Fruit fly (Drosophila melanogaster) whole organism, embryonic: ENCODE measurements around the gene Pdh.
A peak's percentile ranks its signal among the peaks of the same experiment; 100 is the strongest.

Experiments
- CG1024 ChIP-seq: fragments of 200-800 bp; sonication (Bioruptor generic); IDR thresholded peaks from 2 replicates; pipeline ENCODE4 v1.3.6; 2022; ENCODE audit warnings: missing biosample characterization, missing genetic modification characterization
- CG10543 ChIP-seq: fragments of 200-800 bp; sonication (Bioruptor generic); optimal IDR thresholded peaks from 3 replicates; lab custom pipeline; 2017; ENCODE audit warnings: missing biosample characterization, mild to moderate bottlenecking, missing genetic modification characterization, moderate library complexity
- CG13123 ChIP-seq: fragments of 200-800 bp; sonication (Bioruptor generic); optimal IDR thresholded peaks from 2 replicates; lab custom pipeline; 2016; ENCODE audit warnings: missing biosample characterization, missing genetic modification characterization
- CG17186 ChIP-seq: fragments of 200-800 bp; sonication (Bioruptor generic); optimal IDR thresholded peaks from 3 replicates; lab custom pipeline; 2017; ENCODE audit warnings: missing biosample characterization, missing genetic modification reagents, missing genetic modification characterization
- CG2116 ChIP-seq: fragments of 200-800 bp; sonication (Bioruptor generic); optimal IDR thresholded peaks from 3 replicates; lab custom pipeline; 2018; ENCODE audit warnings: missing biosample characterization, mild to moderate bottlenecking, missing genetic modification characterization
- CG31365 ChIP-seq: fragments of 200-800 bp; sonication (Bioruptor generic); optimal IDR thresholded peaks from 2 replicates; lab custom pipeline; 2018; ENCODE audit warnings: missing biosample characterization, mild to moderate bottlenecking, missing genetic modification characterization
- CG3163 ChIP-seq: fragments of 200-800 bp; sonication (Bioruptor generic); optimal IDR thresholded peaks from 3 replicates; lab custom pipeline; 2016; ENCODE audit warnings: missing biosample characterization, missing genetic modification characterization
- CG32532 ChIP-seq: fragments of 200-800 bp; sonication (Bioruptor generic); IDR thresholded peaks from 2 replicates; pipeline ENCODE4 v1.3.6; 2022; ENCODE audit warnings: missing biosample characterization, missing genetic modification characterization
- CG4360 ChIP-seq: fragments of 200-800 bp; sonication (Bioruptor generic); IDR thresholded peaks from 2 replicates; pipeline ENCODE4 v1.3.6; 2022; ENCODE audit warnings: missing biosample characterization, missing genetic modification characterization
- CG8290 ChIP-seq, 3 experiments: fragments of 200-800 bp; sonication (Bioruptor generic); optimal IDR thresholded peaks; 2 replicates each; lab custom pipeline; 2016 to 2019; ENCODE audit warnings: missing biosample characterization in 3 of 3, missing genetic modification characterization in 3 of 3, mild to moderate bottlenecking in 2 of 3, moderate library complexity in 1 of 3
- CHES-1-like ChIP-seq: fragments of 200-800 bp; sonication (Bioruptor generic); optimal IDR thresholded peaks from 2 replicates; lab custom pipeline; 2016; ENCODE audit warnings: missing biosample characterization, missing genetic modification characterization
- CoRest ChIP-seq: fragments of 200-800 bp; sonication (Bioruptor generic); optimal IDR thresholded peaks from 3 replicates; lab custom pipeline; 2018; ENCODE audit warnings: missing biosample characterization, mild to moderate bottlenecking, missing genetic modification characterization, moderate library complexity
- D ChIP-seq, 2 experiments: fragments of 200-800 bp in 1 of 2; fragments of >200 bp in 1 of 2; sonication (Bioruptor generic) in 1 of 2; optimal IDR thresholded peaks; 2 replicates in 1 of 2; 3 replicates in 1 of 2; lab custom pipeline; 2017; ENCODE audit warnings: mild to moderate bottlenecking in 1 of 2, missing biosample characterization in 1 of 2, missing genetic modification characterization in 1 of 2, missing genetic modification reagents in 1 of 2
- ERR ChIP-seq: fragments of 200-800 bp; sonication (Bioruptor generic); optimal IDR thresholded peaks from 2 replicates; lab custom pipeline; 2016; ENCODE audit warnings: missing biosample characterization, missing genetic modification characterization
- Hand ChIP-seq: fragments of 200-800 bp; sonication (Bioruptor generic); optimal IDR thresholded peaks from 2 replicates; lab custom pipeline; 2017; ENCODE audit warnings: mild to moderate bottlenecking, missing biosample characterization, missing genetic modification reagents, missing genetic modification characterization
- Med ChIP-seq: fragments of 200-800 bp; sonication (Bioruptor generic); peaks from one replicate; lab custom pipeline; 2016; ENCODE audit warnings: missing biosample characterization, missing genetic modification characterization, mild to moderate bottlenecking, inconsistent platforms, moderate library complexity
- Neu2 ChIP-seq: fragments of 200-800 bp; sonication (Bioruptor generic); optimal IDR thresholded peaks from 3 replicates; lab custom pipeline; 2016; ENCODE audit warnings: missing biosample characterization, missing genetic modification characterization, borderline replicate concordance
- Nf-YB ChIP-seq: fragments of 200-800 bp; sonication (Bioruptor generic); optimal IDR thresholded peaks from 3 replicates; lab custom pipeline; 2019; ENCODE audit warnings: missing biosample characterization, mild to moderate bottlenecking, missing genetic modification characterization, moderate library complexity
- Pdp1 ChIP-seq, 2 experiments: fragments of 200-800 bp; sonication (Bioruptor generic); optimal IDR thresholded peaks; 3 replicates each; lab custom pipeline; 2016; ENCODE audit warnings: missing biosample characterization in 2 of 2, missing genetic modification characterization in 2 of 2, mild to moderate bottlenecking in 1 of 2, moderate library complexity in 1 of 2
- Trl ChIP-seq, 3 experiments: fragments of >200 bp in 2 of 3; fragments of 200-800 bp in 1 of 3; sonication (Bioruptor generic) in 1 of 3; optimal IDR thresholded peaks; 2 replicates in 1 of 3; 3 replicates in 2 of 3; lab custom pipeline; 2016 to 2017; ENCODE audit warnings: missing biosample characterization in 1 of 3, missing genetic modification characterization in 1 of 3
- Xrp1 ChIP-seq: fragments of 200-800 bp; sonication (Bioruptor generic); IDR thresholded peaks from 2 replicates; pipeline ENCODE4 v1.3.6; 2022; ENCODE audit warnings: missing biosample characterization, missing genetic modification characterization
- bcd ChIP-seq: fragments of 200-800 bp; sonication (Bioruptor generic); optimal IDR thresholded peaks from 2 replicates; lab custom pipeline; 2017; ENCODE audit warnings: missing biosample characterization, mild to moderate bottlenecking, missing genetic modification characterization
- cg ChIP-seq: fragments of 200-800 bp; sonication (Bioruptor generic); optimal IDR thresholded peaks from 3 replicates; lab custom pipeline; 2019; ENCODE audit warnings: missing biosample characterization, mild to moderate bottlenecking, missing genetic modification characterization, moderate library complexity
- da ChIP-seq: fragments of 200-800 bp; sonication (Bioruptor generic); optimal IDR thresholded peaks from 2 replicates; lab custom pipeline; 2016; ENCODE audit warnings: missing biosample characterization, missing genetic modification characterization
- dan ChIP-seq: fragments of 200-800 bp; sonication (Bioruptor generic); IDR thresholded peaks from 2 replicates; pipeline ENCODE4 v1.3.6; 2022; ENCODE audit warnings: missing biosample characterization, missing genetic modification characterization
- dm ChIP-seq: fragments of 200-800 bp; sonication (Bioruptor generic); optimal IDR thresholded peaks from 3 replicates; lab custom pipeline; 2016; ENCODE audit warnings: missing biosample characterization, missing genetic modification characterization
- eyg ChIP-seq: fragments of 200-800 bp; sonication (Bioruptor generic); optimal IDR thresholded peaks from 3 replicates; lab custom pipeline; 2016; ENCODE audit warnings: missing biosample characterization, missing genetic modification characterization
- fd64A ChIP-seq: fragments of 200-800 bp; sonication (Bioruptor generic); optimal IDR thresholded peaks from 3 replicates; lab custom pipeline; 2018; ENCODE audit warnings: missing biosample characterization, mild to moderate bottlenecking, missing genetic modification characterization
- fd96Cb ChIP-seq: fragments of 200-800 bp; sonication (Bioruptor generic); optimal IDR thresholded peaks from 2 replicates; lab custom pipeline; 2018; ENCODE audit warnings: missing biosample characterization, mild to moderate bottlenecking, missing genetic modification characterization, moderate library complexity
- gem ChIP-seq: fragments of 200-800 bp; sonication (Bioruptor generic); optimal IDR thresholded peaks from 2 replicates; lab custom pipeline; 2019; ENCODE audit warnings: missing biosample characterization, mild to moderate bottlenecking, missing genetic modification characterization, moderate library complexity
- inv ChIP-seq: fragments of 200-800 bp; sonication (Bioruptor generic); IDR thresholded peaks from 2 replicates; pipeline ENCODE4 v1.3.6; 2022; ENCODE audit warnings: missing biosample characterization, missing genetic modification characterization; ENCODE audit not compliant: partially characterized antibody
- kay ChIP-seq: fragments of 200-800 bp; sonication (Bioruptor generic); optimal IDR thresholded peaks from 2 replicates; lab custom pipeline; 2016; ENCODE audit warnings: missing biosample characterization, missing genetic modification characterization
- kni ChIP-seq: fragments of 200-800 bp; sonication (Bioruptor generic); optimal IDR thresholded peaks from 3 replicates; lab custom pipeline; 2017; ENCODE audit warnings: mild to moderate bottlenecking, missing biosample characterization, missing genetic modification reagents, missing genetic modification characterization
- nmo ChIP-seq: fragments of 200-800 bp; sonication (Bioruptor generic); optimal IDR thresholded peaks from 2 replicates; lab custom pipeline; 2018; ENCODE audit warnings: missing biosample characterization, mild to moderate bottlenecking, missing genetic modification characterization, moderate library complexity
- sisA ChIP-seq: fragments of 200-800 bp; sonication (Bioruptor generic); IDR thresholded peaks from 2 replicates; pipeline ENCODE4 v1.3.6; 2022; ENCODE audit warnings: missing biosample characterization, missing genetic modification characterization
- sob ChIP-seq: fragments of 200-800 bp; sonication (Bioruptor generic); IDR thresholded peaks from 2 replicates; pipeline ENCODE4 v1.3.6; 2022; ENCODE audit warnings: missing biosample characterization, missing genetic modification characterization
- ssp ChIP-seq: fragments of 200-800 bp; sonication (Bioruptor generic); IDR thresholded peaks from 2 replicates; pipeline ENCODE4 v1.3.6; 2022; ENCODE audit warnings: missing biosample characterization, missing genetic modification characterization
- stwl ChIP-seq: fragments of 200-800 bp; sonication (Bioruptor generic); optimal IDR thresholded peaks from 3 replicates; lab custom pipeline; 2018; ENCODE audit warnings: missing biosample characterization, mild to moderate bottlenecking, missing genetic modification characterization, moderate library complexity
- sug ChIP-seq: fragments of 200-800 bp; optimal IDR thresholded peaks from 2 replicates; lab custom pipeline; 2019; ENCODE audit warnings: missing biosample characterization, mild to moderate bottlenecking, missing genetic modification characterization, moderate library complexity
- unpg ChIP-seq: fragments of 200-800 bp; sonication (Bioruptor generic); optimal IDR thresholded peaks from 3 replicates; lab custom pipeline; 2018; ENCODE audit warnings: missing biosample characterization, mild to moderate bottlenecking, missing genetic modification characterization, moderate library complexity

Pdh gene

DNA sequence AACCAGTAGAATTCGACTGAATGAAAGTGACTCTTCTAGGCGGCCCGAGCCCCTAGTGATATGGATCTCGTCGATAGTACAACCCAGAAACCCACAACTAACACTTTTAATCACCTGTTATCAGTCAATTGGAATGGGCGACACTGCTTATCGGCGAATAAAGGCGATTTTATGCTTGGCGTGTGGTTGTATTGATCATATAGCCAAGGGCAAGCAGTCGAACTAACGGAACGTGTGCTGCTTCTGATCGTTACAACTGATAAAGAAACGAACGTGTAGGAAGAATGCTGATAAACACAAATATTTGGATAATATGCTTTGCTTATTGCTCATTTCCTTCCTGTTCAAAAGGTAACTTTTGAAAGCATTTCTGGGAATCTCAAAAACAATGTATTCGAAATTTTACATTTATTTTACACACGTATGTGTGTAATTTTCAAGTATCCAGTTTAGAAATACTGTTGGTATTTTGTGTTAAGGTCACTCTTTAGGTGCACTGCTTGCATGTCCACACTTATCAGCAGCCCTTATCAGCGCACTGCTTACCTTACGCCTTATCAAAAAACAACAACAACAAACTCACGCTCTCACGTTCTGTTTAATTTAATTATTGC lies 27.2 kb upstream of the Pdh start, which contains the start of gene Agpat4 (continued):
- TF ChIP-seq dm (GFP tag; lab: Kevin White, UChicago) (no peak), stwl (tag; lab: Kevin White, UChicago) (peak; percentile 74), CG13123 (GFP tag; lab: Kevin White, UChicago) (no peak), CG1024 (GFP tag; lab: Robert Waterston, UW) (no peak), Trl (optimal IDR thresholded peaks at IDR 0.05; lab: Kevin White, UChicago) (no peak), Trl (GFP tag; optimal IDR thresholded peaks at IDR 0.05; lab: Kevin White, UChicago) (no peak), CoRest (peak; percentile 67), Med (GFP tag; lab: Kevin White, UChicago) (peak; percentile 2), CG3163 (GFP tag; lab: Kevin White, UChicago) (peak; percentile 30), sug (tag; lab: Kevin White, UChicago) (peak; percentile 99), CG31365 (tag; lab: Kevin White, UChicago) (peak; percentile 99), ssp (GFP tag; lab: Robert Waterston, UW) (peak; percentile 67), CG4360 (GFP tag; lab: Robert Waterston, UW) (peak; percentile 99), Hand (GFP tag; lab: Kevin White, UChicago) (no peak), Xrp1 (GFP tag; lab: Robert Waterston, UW) (no peak), Pdp1 (GFP tag; optimal IDR thresholded peaks at IDR 0.05; lab: Kevin White, UChicago) (peak in 1 of 2 experiments; percentile 16), CHES-1-like (peak; percentile 4), kni (peak; percentile 14), ERR (peak; percentile 27), kay (GFP tag; lab: Kevin White, UChicago) (no peak), fd64A (GFP tag; lab: Kevin White, UChicago) (no peak), D (optimal IDR thresholded peaks at IDR 0.05; lab: Kevin White, UChicago) (no peak), D (GFP tag; optimal IDR thresholded peaks at IDR 0.05; lab: Kevin White, UChicago) (no peak), sisA (GFP tag; lab: Robert Waterston, UW) (no peak), CG10543 (GFP tag; lab: Kevin White, UChicago) (peak; percentile 28), cg (GFP tag; lab: Kevin White, UChicago) (peak; percentile 64), CG8290 (GFP tag; optimal IDR thresholded peaks at IDR 0.05; lab: Kevin White, UChicago) (peak; percentile 84), CG8290 (tag; optimal IDR thresholded peaks at IDR 0.05; lab: Kevin White, UChicago) (peak; percentile 61 to 76), nmo (GFP tag; lab: Kevin White, UChicago) (peak; percentile 61), dan (GFP tag; lab: Robert Waterston, UW) (no peak), CG17186 (GFP tag; lab: Kevin White, UChicago) (no peak), unpg (GFP tag; lab: Kevin White, UChicago) (no peak), CG2116 (peak; percentile 15), da (no peak), sob (GFP tag; lab: Robert Waterston, UW) (peak; percentile 4; the same call in 1 of the 2 replicates), fd96Cb (no peak), Nf-YB (GFP tag; lab: Kevin White, UChicago) (no peak), CG32532 (GFP tag; lab: Robert Waterston, UW) (peak; percentile 32; the same call in 1 of the 2 replicates), inv (GFP tag; lab: Robert Waterston, UW) (peak; percentile 23; the same call in 1 of the 2 replicates), eyg (no peak), gem (no peak), bcd (GFP tag; lab: Kevin White, UChicago) (peak; percentile 7), Neu2 (GFP tag; lab: Kevin White, UChicago) (no peak)
- TF ChIP-seq, all 482 proteins: peak for 91
